Worm (Caenorhabditis elegans) whole organism, L4/young adult: ENCODE measurements around the gene F35G12.7.

Experiments
- W03F9.2 ChIP-seq: fragments of 150-350 bp; optimal IDR thresholded peaks from 2 replicates; lab custom pipeline; 2014; ENCODE audit warnings: missing biosample characterization, missing genetic modification characterization
- dao-5 ChIP-seq: sonication (generic microtip); optimal IDR thresholded peaks from 2 replicates; lab custom pipeline; 2016; ENCODE audit warnings: missing genotype, missing genetic modification characterization, moderate library complexity, missing compliant biosample characterization
- him-1 ChIP-seq: sonication (generic microtip); optimal IDR thresholded peaks from 2 replicates; lab custom pipeline; 2016; ENCODE audit warnings: missing genotype, missing genetic modification reagents, missing genetic modification characterization, missing compliant biosample characterization

DNA sequence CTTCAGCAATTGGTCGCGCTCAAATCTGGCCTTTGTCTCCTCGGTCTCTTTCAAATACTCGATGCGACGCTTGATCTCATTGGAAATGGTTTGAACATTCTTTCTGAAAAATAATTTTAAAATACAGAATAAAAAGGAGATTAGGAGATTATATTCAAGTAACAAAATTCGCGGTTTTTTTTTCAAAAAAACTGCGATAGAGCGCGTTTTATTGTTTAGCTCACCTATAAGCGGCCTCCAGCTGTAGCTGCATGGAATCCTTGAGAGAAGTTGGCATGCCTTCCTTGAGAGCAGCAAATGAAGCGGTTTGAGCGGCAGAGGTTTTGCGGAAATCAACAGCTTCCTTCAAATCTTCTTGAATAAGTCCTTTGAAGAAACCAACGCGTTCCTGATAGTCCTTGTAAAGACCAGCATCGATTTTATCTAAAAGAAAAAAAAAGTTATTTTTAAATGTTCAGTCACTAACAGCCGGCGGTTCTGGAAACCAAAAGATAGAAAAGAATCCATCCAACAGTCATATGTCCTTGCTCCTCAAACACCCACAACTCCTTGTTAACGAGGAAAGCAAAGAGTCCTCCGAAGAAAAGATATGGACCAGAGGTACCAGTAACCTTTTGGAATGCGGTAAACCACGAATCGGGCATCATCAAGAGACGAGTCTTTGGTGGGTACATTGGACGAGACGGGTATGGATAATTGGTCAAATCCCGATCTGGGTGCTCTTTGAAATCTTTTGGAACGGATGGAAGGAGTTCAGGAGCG is 7.8 kb upstream of the F35G12.7 start:
- TF ChIP-seq W03F9.2 (tag; lab: Kevin White, UChicago), result no peak
- TF ChIP-seq dao-5 (tag; lab: Kevin White, UChicago), result no peak
- TF ChIP-seq him-1 (tag; lab: Kevin White, UChicago), result no peak
